Fruit fly (Drosophila melanogaster) S2 (cell line): ENCODE data around the gene pygo.

Source experiments
- CG8478 ChIP-seq: fragments of >200 bp; optimal IDR thresholded peaks from 2 replicates; lab custom pipeline; 2018
- CTCF ChIP-seq, 2 experiments: fragments of >200 bp; optimal IDR thresholded peaks; 2 replicates each; lab custom pipeline; 2018

dm6 chr3R:31616001-31616400 lies 35.5 kb upstream of the pygo start, which contains the start of the genes Mnat9 and CG1792:
- TF ChIP-seq CG8478 (lab: Kevin White, UChicago) = no peak
- no peak for TF ChIP-seq CTCF (optimal IDR thresholded peaks at IDR 0.05; lab: Kevin White, UChicago)
